Worm (Caenorhabditis elegans): ENCODE results near the gene C47D12.4.

C47D12.4 gene

ce11 chrII:11681136-11681824 lies at the start of gene C47D12.4, which contains the start of gene sfxn-1.4:
Gene C47D12.4, plus strand, starts transcription at chrII:11681774.
Gene sfxn-1.4, minus strand, starts transcription at chrII:11681236.
- no peak for TF ChIP-seq pqm-1 (tag; optimal IDR thresholded peaks at IDR 0.05)
- TF ChIP-seq ceh-82 (tag; optimal IDR thresholded peaks at IDR 0.05) = no peak
- no peak for TF ChIP-seq xbp-1 (tag; optimal IDR thresholded peaks at IDR 0.05)
- no peak for TF ChIP-seq aly-2 (tag; optimal IDR thresholded peaks at IDR 0.05)
- no peak for TF ChIP-seq lir-3 (tag; optimal IDR thresholded peaks at IDR 0.05; ENCODE audit: poor library complexity)
- no peak for TF ChIP-seq nhr-47 (tag; optimal IDR thresholded peaks at IDR 0.05)
- no peak for TF ChIP-seq tbx-2 (tag; optimal IDR thresholded peaks at IDR 0.05)
- no peak for TF ChIP-seq zip-4 (GFP tag; optimal IDR thresholded peaks at IDR 0.05)
- TF ChIP-seq elt-2 (tag; optimal IDR thresholded peaks at IDR 0.05) = no peak
- no peak for TF ChIP-seq hlh-4 (tag; optimal IDR thresholded peaks at IDR 0.05)

- TF ChIP-seq aly-2 (tag; optimal IDR thresholded peaks at IDR 0.05) = no peak
- peak; percentile 48 for TF ChIP-seq tbx-2 (tag; optimal IDR thresholded peaks at IDR 0.05)
- peak; percentile 37 for TF ChIP-seq fos-1 (tag; optimal IDR thresholded peaks at IDR 0.05)
- peak; percentile 13 for TF ChIP-seq dsc-1 (tag; optimal IDR thresholded peaks at IDR 0.05)
- TF ChIP-seq hpl-2 (GFP tag; optimal IDR thresholded peaks at IDR 0.05) = no peak
- TF ChIP-seq mdl-1 (tag; optimal IDR thresholded peaks at IDR 0.05) = peak in 1 of 2 experiments; percentile 33
- TF ChIP-seq pax-3 (tag; optimal IDR thresholded peaks at IDR 0.05) = no peak
- peak; percentile 15 to 57 for TF ChIP-seq lsy-2 (tag; optimal IDR thresholded peaks at IDR 0.05)
- TF ChIP-seq alr-1 (tag; optimal IDR thresholded peaks at IDR 0.05; ENCODE audit: borderline replicate concordance) = no peak
- TF ChIP-seq pag-3 (tag; optimal IDR thresholded peaks at IDR 0.05; ENCODE audit: borderline replicate concordance, insufficient read depth) = no peak
- TF ChIP-seq nhr-47 (tag; optimal IDR thresholded peaks at IDR 0.05) = peak; percentile 60
- no peak for TF ChIP-seq unc-98 (GFP tag; IDR thresholded peaks at IDR 0.05)
- no peak for TF ChIP-seq ceh-8 (GFP tag; optimal IDR thresholded peaks at IDR 0.05)
- TF ChIP-seq lir-3 (tag; optimal IDR thresholded peaks at IDR 0.05; ENCODE audit: poor library complexity) = no peak
- peak; percentile 38 to 42 for TF ChIP-seq lin-35 (GFP tag; optimal IDR thresholded peaks at IDR 0.05)
- no peak for TF ChIP-seq aha-1 (tag; optimal IDR thresholded peaks at IDR 0.05)
- no peak for TF ChIP-seq grh-1 (GFP tag; IDR thresholded peaks at IDR 0.05)
- no peak for TF ChIP-seq vab-15 (tag; optimal IDR thresholded peaks at IDR 0.05)
- peak; percentile 18 for TF ChIP-seq lin-13 (GFP tag; optimal IDR thresholded peaks at IDR 0.05)
- no peak for TF ChIP-seq nhr-237 (tag; optimal IDR thresholded peaks at IDR 0.05)
- TF ChIP-seq ceh-90 (tag; optimal IDR thresholded peaks at IDR 0.05) = no peak
- peak; percentile 53 for TF ChIP-seq swsn-7 (tag; optimal IDR thresholded peaks at IDR 0.05)
- TF ChIP-seq efl-3 (GFP tag; optimal IDR thresholded peaks at IDR 0.05) = no peak
- peak; percentile 29 for TF ChIP-seq xbp-1 (tag; optimal IDR thresholded peaks at IDR 0.05)
- no peak for TF ChIP-seq sup-37 (GFP tag; optimal IDR thresholded peaks at IDR 0.05)
- TF ChIP-seq fkh-8 (tag; optimal IDR thresholded peaks at IDR 0.05) = peak; percentile 57
- TF ChIP-seq hlh-4 (tag; optimal IDR thresholded peaks at IDR 0.05) = no peak
- TF ChIP-seq egl-27 (tag; optimal IDR thresholded peaks at IDR 0.05) = peak; percentile 4 to 10
- TF ChIP-seq Y116A8C.19 (tag; optimal IDR thresholded peaks at IDR 0.05; ENCODE audit: borderline replicate concordance) = no peak
- TF ChIP-seq blmp-1 (tag; optimal IDR thresholded peaks at IDR 0.05) = peak; percentile 59
- TF ChIP-seq pqm-1 (tag; optimal IDR thresholded peaks at IDR 0.05) = no peak
- TF ChIP-seq unc-62 (GFP tag; optimal IDR thresholded peaks at IDR 0.05) = no peak
- no peak for TF ChIP-seq ztf-11 (tag; optimal IDR thresholded peaks at IDR 0.05)
- peak; percentile 16 for TF ChIP-seq mep-1 (tag; optimal IDR thresholded peaks at IDR 0.05)
- no peak for TF ChIP-seq C04F5.9 (tag; optimal IDR thresholded peaks at IDR 0.05)
- no peak for TF ChIP-seq dpl-1 (GFP tag; optimal IDR thresholded peaks at IDR 0.05)
- TF ChIP-seq ama-1 (optimal IDR thresholded peaks at IDR 0.05) = no peak
- TF ChIP-seq ceh-82 (tag; optimal IDR thresholded peaks at IDR 0.05) = peak in 2 of 3 experiments; percentile 48 to 73
- no peak for TF ChIP-seq lin-39 (tag; optimal IDR thresholded peaks at IDR 0.05)
- peak in 3 of 6 experiments; percentile 47 to 51 (median 49) for TF ChIP-seq elt-3 (tag; optimal IDR thresholded peaks at IDR 0.05)
- TF ChIP-seq zip-4 (GFP tag; optimal IDR thresholded peaks at IDR 0.05) = no peak
- peak; percentile 49 for TF ChIP-seq nhr-20 (tag; optimal IDR thresholded peaks at IDR 0.05)
- TF ChIP-seq skn-1 (tag; optimal IDR thresholded peaks at IDR 0.05) = peak; percentile 44
- TF ChIP-seq unc-86 (tag; optimal IDR thresholded peaks at IDR 0.05) = no peak
- TF ChIP-seq efl-1 (optimal IDR thresholded peaks at IDR 0.05) = peak; percentile 34 to 51
- TF ChIP-seq efl-1 (GFP tag; optimal IDR thresholded peaks at IDR 0.05 in 1 of 2) = peak in 1 of 2 experiments; percentile 4
Measured at ce11 chrII:11632689-11633088, 48.9 kb upstream of the C47D12.4 start.

Data from whole organism, L1 larva.